Fruit fly (Drosophila melanogaster): ENCODE results near the gene Acp24A4.

dm6 chr2L:3668451-3668850, 25.3 kb downstream of the Acp24A4 start, which contains the start of gene Sfp24Ba:
- no peak for TF ChIP-seq h (GFP tag; optimal IDR thresholded peaks at IDR 0.05)
- no peak for TF ChIP-seq Dfd (GFP tag; optimal IDR thresholded peaks at IDR 0.05)
- no peak for TF ChIP-seq psq (GFP tag; optimal IDR thresholded peaks at IDR 0.05)
- no peak for TF ChIP-seq rgr (GFP tag; optimal IDR thresholded peaks at IDR 0.05)
- TF ChIP-seq Abd-B (GFP tag; optimal IDR thresholded peaks at IDR 0.05) = no peak
- no peak for TF ChIP-seq GATAd (GFP tag; optimal IDR thresholded peaks at IDR 0.05)
